Fruit fly (Drosophila melanogaster): ENCODE data around the gene Tk.

Gene Tk

DNA sequence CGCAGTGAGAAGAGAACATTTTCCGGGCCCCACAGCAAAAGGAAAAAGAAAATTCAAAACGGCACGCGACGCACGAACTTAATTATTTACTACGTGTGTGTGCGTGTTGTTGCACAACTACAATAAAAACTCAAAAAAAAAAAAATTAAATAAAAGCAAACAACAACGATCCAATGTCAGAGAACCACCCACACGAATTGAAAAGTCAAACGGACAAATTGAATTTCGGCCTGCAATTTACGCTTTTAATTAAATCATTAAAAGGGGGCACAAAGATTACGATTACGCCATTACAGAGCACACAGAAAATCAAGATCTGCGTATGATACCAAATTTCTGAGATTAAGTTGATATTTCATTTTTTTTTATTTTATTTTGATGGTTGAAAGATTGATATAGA, 57.3 kb downstream of the Tk start:
- no peak for TF ChIP-seq Hr4 (GFP tag; optimal IDR thresholded peaks at IDR 0.05)
- TF ChIP-seq Sox15 (GFP tag; optimal IDR thresholded peaks at IDR 0.05): no peak
- peak; percentile 33 for TF ChIP-seq svp (GFP tag)
- TF ChIP-seq eg (GFP tag; IDR thresholded peaks at IDR 0.05): 0 out of 3 replicates have a peak, but pooled peaks have one; percentile 15
- TF ChIP-seq Smox (GFP tag; optimal IDR thresholded peaks at IDR 0.05): no peak
- no peak for TF ChIP-seq Eip75B (GFP tag; optimal IDR thresholded peaks at IDR 0.05)
- TF ChIP-seq CG34406 (GFP tag; optimal IDR thresholded peaks at IDR 0.05): no peak
- no peak for TF ChIP-seq CG6792 (GFP tag; optimal IDR thresholded peaks at IDR 0.05)
- TF ChIP-seq fd59A (GFP tag; optimal IDR thresholded peaks at IDR 0.05): no peak
- no peak for TF ChIP-seq vri (GFP tag; optimal IDR thresholded peaks at IDR 0.05)
- no peak for TF ChIP-seq dac (GFP tag; optimal IDR thresholded peaks at IDR 0.05)
- TF ChIP-seq CG11762 (GFP tag; optimal IDR thresholded peaks at IDR 0.05; ENCODE audit: insufficient read depth): no peak
- no peak for TF ChIP-seq CG8119 (GFP tag; IDR thresholded peaks at IDR 0.05)
- TF ChIP-seq CG15336 (GFP tag; IDR thresholded peaks at IDR 0.05): no peak
- TF ChIP-seq CG3032 (tag; optimal IDR thresholded peaks at IDR 0.05): no peak
- peak; percentile 11 for TF ChIP-seq CG32006 (GFP tag; optimal IDR thresholded peaks at IDR 0.05)
- no peak for TF ChIP-seq Eip93F (GFP tag; optimal IDR thresholded peaks at IDR 0.05)
- no peak for TF ChIP-seq CG8319 (GFP tag; optimal IDR thresholded peaks at IDR 0.05)
- TF ChIP-seq CG6276 (GFP tag; optimal IDR thresholded peaks at IDR 0.05): no peak
- no peak for TF ChIP-seq cyc (GFP tag; optimal IDR thresholded peaks at IDR 0.05)

dm6 chr3R:11947079-11947869, 58.0 kb downstream of the Tk start:
- TF ChIP-seq CG3919 (GFP tag; optimal IDR thresholded peaks at IDR 0.05) (peak; percentile 64), CG3032 (tag; optimal IDR thresholded peaks at IDR 0.05) (peak; percentile 53), esn (GFP tag; optimal IDR thresholded peaks at IDR 0.05) (peak; percentile 78), topi (GFP tag; optimal IDR thresholded peaks at IDR 0.05) (peak; percentile 80), Hr38 (GFP tag; optimal IDR thresholded peaks at IDR 0.05) (no peak), Sox102F (GFP tag; optimal IDR thresholded peaks at IDR 0.05) (peak; percentile 79), vri (GFP tag; optimal IDR thresholded peaks at IDR 0.05) (peak; percentile 53), cyc (GFP tag; optimal IDR thresholded peaks at IDR 0.05) (peak; percentile 84), ss (GFP tag; optimal IDR thresholded peaks at IDR 0.05) (peak; percentile 37 to 70), svp (GFP tag) (peak; percentile 93), Sox14 (GFP tag; optimal IDR thresholded peaks at IDR 0.05) (peak; percentile 77), CG4318 (GFP tag; optimal IDR thresholded peaks at IDR 0.05) (peak; percentile 30), salr (GFP tag; optimal IDR thresholded peaks at IDR 0.05) (peak; percentile 21 to 45), CG6854 (GFP tag; optimal IDR thresholded peaks at IDR 0.05) (no peak), Lpt (GFP tag; optimal IDR thresholded peaks at IDR 0.05) (no peak), CG11902 (GFP tag; optimal IDR thresholded peaks at IDR 0.05) (peak; percentile 50), Met (GFP tag; optimal IDR thresholded peaks at IDR 0.05) (peak; percentile 84), Eip78C (GFP tag) (peak; percentile 87), pdm3 (GFP tag; optimal IDR thresholded peaks at IDR 0.05) (peak; percentile 65), OdsH (GFP tag; optimal IDR thresholded peaks at IDR 0.05) (peak; percentile 63), CG11294 (GFP tag; IDR thresholded peaks at IDR 0.05) (no peak), spab (GFP tag; optimal IDR thresholded peaks at IDR 0.05) (peak; percentile 61), CG1621 (tag; optimal IDR thresholded peaks at IDR 0.05) (peak; percentile 65), Hr4 (GFP tag; optimal IDR thresholded peaks at IDR 0.05) (peak; percentile 30), CG10669 (GFP tag; optimal IDR thresholded peaks at IDR 0.05) (peak; percentile 62), CG7368 (GFP tag; optimal IDR thresholded peaks at IDR 0.05) (peak; percentile 60), Hr39 (GFP tag; optimal IDR thresholded peaks at IDR 0.05) (peak; percentile 87), CG10631 (GFP tag; optimal IDR thresholded peaks at IDR 0.05) (peak; percentile 59), Ets21C (GFP tag; optimal IDR thresholded peaks at IDR 0.05) (peak; percentile 64), CG31627 (GFP tag; optimal IDR thresholded peaks at IDR 0.05) (peak; percentile 85), CG34406 (GFP tag; optimal IDR thresholded peaks at IDR 0.05) (peak; percentile 68), Blimp-1 (GFP tag; optimal IDR thresholded peaks at IDR 0.05) (no peak), CG8119 (GFP tag; IDR thresholded peaks at IDR 0.05) (peak; percentile 41; the same call in 2 of the 3 replicates), dsx (GFP tag; optimal IDR thresholded peaks at IDR 0.05; ENCODE audit: poor library complexity, severe bottlenecking) (peak; percentile 48), CG6792 (GFP tag; optimal IDR thresholded peaks at IDR 0.05) (peak; percentile 69), CG9139 (GFP tag; optimal IDR thresholded peaks at IDR 0.05) (no peak)
